Fruit fly (Drosophila melanogaster): ENCODE measurements around the gene CG5439.

The CG5439 gene

dm6 chr2L:13164994-13165801 lies 11.8 kb upstream of the CG5439 start, which contains the start of gene Sirt1 (continued):
- peak; percentile 65 for TF ChIP-seq Fer1 (GFP tag; optimal IDR thresholded peaks at IDR 0.05)
- TF ChIP-seq trem (tag; optimal IDR thresholded peaks at IDR 0.05): peak; percentile 61
- TF ChIP-seq ci (GFP tag; IDR thresholded peaks at IDR 0.05): peak; percentile 48; the same call in 1 of the 3 replicates
- peak; percentile 91 for TF ChIP-seq CG11504 (tag; optimal IDR thresholded peaks at IDR 0.05)
- TF ChIP-seq ato (GFP tag; IDR thresholded peaks at IDR 0.05; ENCODE audit: partially characterized antibody): no peak
- TF ChIP-seq stc (GFP tag; IDR thresholded peaks at IDR 0.05): peak; percentile 50; the same call in 1 of the 2 replicates
- TF ChIP-seq Hmr (GFP tag; optimal IDR thresholded peaks at IDR 0.05): peak; percentile 86
- peak; percentile 67 for TF ChIP-seq MTF-1 (GFP tag; optimal IDR thresholded peaks at IDR 0.05; ENCODE audit: borderline replicate concordance)
- peak; percentile 31 for TF ChIP-seq Antp (GFP tag; optimal IDR thresholded peaks at IDR 0.05)
- TF ChIP-seq CG10274 (GFP tag; optimal IDR thresholded peaks at IDR 0.05): peak; percentile 43
- TF ChIP-seq danr (GFP tag; IDR thresholded peaks at IDR 0.05): no peak; the same call in 1 of the 2 replicates
- no peak for TF ChIP-seq Hr78 (GFP tag; optimal IDR thresholded peaks at IDR 0.05)
- peak; percentile 66; the same call in 1 of the 2 replicates for TF ChIP-seq ro (GFP tag; IDR thresholded peaks at IDR 0.05)
- peak; percentile 55 for TF ChIP-seq CG10959 (GFP tag; IDR thresholded peaks at IDR 0.05)
- no peak for TF ChIP-seq ftz-f1 (GFP tag; optimal IDR thresholded peaks at IDR 0.05)
- no peak for TF ChIP-seq pb (GFP tag; optimal IDR thresholded peaks at IDR 0.05)
- peak; percentile 18 for TF ChIP-seq stwl (tag; optimal IDR thresholded peaks at IDR 0.05)
- TF ChIP-seq jing (GFP tag; optimal IDR thresholded peaks at IDR 0.05): peak; percentile 48
- TF ChIP-seq zfh1 (GFP tag; IDR thresholded peaks at IDR 0.05): peak; percentile 66; the same call in 1 of the 3 replicates
- peak; percentile 78 for TF ChIP-seq sisA (GFP tag; IDR thresholded peaks at IDR 0.05)
- peak; percentile 73 for TF ChIP-seq CG13894 (tag; optimal IDR thresholded peaks at IDR 0.05)
- no peak for TF ChIP-seq abd-A (tag; optimal IDR thresholded peaks at IDR 0.05)
- TF ChIP-seq tio (GFP tag; optimal IDR thresholded peaks at IDR 0.05): peak; percentile 94
- peak; percentile 54 for TF ChIP-seq sd (tag; optimal IDR thresholded peaks at IDR 0.05)
- TF ChIP-seq nau (GFP tag; optimal IDR thresholded peaks at IDR 0.05): no peak
- no peak for TF ChIP-seq tll (GFP tag; optimal IDR thresholded peaks at IDR 0.05)
- peak; percentile 4 for TF ChIP-seq CG8089 (GFP tag; optimal IDR thresholded peaks at IDR 0.05)
- TF ChIP-seq rib (GFP tag; IDR thresholded peaks at IDR 0.05): no peak
- TF ChIP-seq Dfd (GFP tag; optimal IDR thresholded peaks at IDR 0.05): no peak
- peak; percentile 43 for TF ChIP-seq CG34376 (GFP tag; optimal IDR thresholded peaks at IDR 0.05)
- TF ChIP-seq CG15514 (GFP tag; optimal IDR thresholded peaks at IDR 0.05): peak; percentile 45
- no peak for TF ChIP-seq D (optimal IDR thresholded peaks at IDR 0.05)
- peak; percentile 79 for TF ChIP-seq D (GFP tag; optimal IDR thresholded peaks at IDR 0.05)
- peak; percentile 90 for TF ChIP-seq ind (GFP tag; optimal IDR thresholded peaks at IDR 0.05)
- peak; percentile 24; the same call in 1 of the 2 replicates for TF ChIP-seq Rx (GFP tag; IDR thresholded peaks at IDR 0.05)
- TF ChIP-seq HHEX (GFP tag; optimal IDR thresholded peaks at IDR 0.05): peak; percentile 82
- peak; percentile 34 for TF ChIP-seq CrebB (tag; optimal IDR thresholded peaks at IDR 0.05)
- peak; percentile 49 for TF ChIP-seq CG10431 (GFP tag; optimal IDR thresholded peaks at IDR 0.05)
- peak; percentile 91 for TF ChIP-seq sens (GFP tag)
- TF ChIP-seq CG2889 (GFP tag; IDR thresholded peaks at IDR 0.05): peak; percentile 54; the same call in 1 of the 3 replicates
- peak; percentile 77; the same call in 2 of the 3 replicates for TF ChIP-seq CG3726 (GFP tag; IDR thresholded peaks at IDR 0.05)
- peak; percentile 61 for TF ChIP-seq CG12299 (tag; optimal IDR thresholded peaks at IDR 0.05)
- peak; percentile 66 for TF ChIP-seq pum (GFP tag; optimal IDR thresholded peaks at IDR 0.05)
- TF ChIP-seq Hey (tag; optimal IDR thresholded peaks at IDR 0.05): no peak
- TF ChIP-seq Ada2b (GFP tag; IDR thresholded peaks at IDR 0.05): peak; percentile 28; the same call in 1 of the 2 replicates
- TF ChIP-seq CG12236 (GFP tag; optimal IDR thresholded peaks at IDR 0.05): no peak
- TF ChIP-seq vfl (GFP tag; optimal IDR thresholded peaks at IDR 0.05): peak; percentile 10
- peak; percentile 39; the same call in 1 of the 2 replicates for TF ChIP-seq peb (GFP tag; IDR thresholded peaks at IDR 0.05)
